Fruit fly (Drosophila melanogaster) whole organism, embryonic: Measurements from ENCODE around the gene Fum1.

Experiments used
- ATbp ChIP-seq: fragments of 200-800 bp; sonication (Bioruptor generic); optimal IDR thresholded peaks from 2 replicates; lab custom pipeline; 2017; ENCODE audit warnings: missing biosample characterization, mild to moderate bottlenecking, missing genetic modification characterization, missing genetic modification reagents
- Aef1 ChIP-seq: fragments of 200-800 bp; sonication (Bioruptor generic); IDR thresholded peaks from 3 replicates; pipeline ENCODE4 v1.3.6; 2022; ENCODE audit warnings: missing biosample characterization, missing genetic modification characterization
- Asciz ChIP-seq: fragments of 200-800 bp; sonication (Bioruptor generic); optimal IDR thresholded peaks from 2 replicates; lab custom pipeline; 2017; ENCODE audit warnings: missing biosample characterization, mild to moderate bottlenecking, missing genetic modification characterization, missing genetic modification reagents
- CG1024 ChIP-seq: fragments of 200-800 bp; sonication (Bioruptor generic); IDR thresholded peaks from 2 replicates; pipeline ENCODE4 v1.3.6; 2022; ENCODE audit warnings: missing biosample characterization, missing genetic modification characterization
- CG10267 ChIP-seq: fragments of 200-800 bp; sonication (Bioruptor generic); optimal IDR thresholded peaks from 2 replicates; lab custom pipeline; 2018; ENCODE audit warnings: missing biosample characterization, mild to moderate bottlenecking, missing genetic modification characterization, moderate library complexity
- CG12155 ChIP-seq: fragments of 200-800 bp; sonication (Bioruptor generic); optimal IDR thresholded peaks from 3 replicates; lab custom pipeline; 2016; ENCODE audit warnings: missing biosample characterization, missing genetic modification characterization
- CG17328 ChIP-seq: fragments of 200-800 bp; sonication (Bioruptor generic); IDR thresholded peaks from 2 replicates; pipeline ENCODE4 v1.3.6; 2022; ENCODE audit warnings: missing biosample characterization, missing genetic modification characterization
- CG17829 ChIP-seq: fragments of 200-800 bp; optimal IDR thresholded peaks from 2 replicates; lab custom pipeline; 2019; ENCODE audit warnings: missing biosample characterization, mild to moderate bottlenecking, missing genetic modification characterization, moderate library complexity
- CG18476 ChIP-seq: fragments of 200-800 bp; sonication (Bioruptor generic); optimal IDR thresholded peaks from 2 replicates; lab custom pipeline; 2016; ENCODE audit warnings: missing biosample characterization, mild to moderate bottlenecking, missing genetic modification characterization
- CG2202 ChIP-seq: fragments of 200-800 bp; sonication (Bioruptor generic); optimal IDR thresholded peaks from 2 replicates; lab custom pipeline; 2018; ENCODE audit warnings: missing biosample characterization, mild to moderate bottlenecking, missing genetic modification characterization
- CG2875 ChIP-seq: fragments of 200-800 bp; sonication (Bioruptor generic); optimal IDR thresholded peaks from 2 replicates; lab custom pipeline; 2017; ENCODE audit warnings: missing biosample characterization, mild to moderate bottlenecking, missing genetic modification characterization, missing genetic modification reagents
- CG3065 ChIP-seq: fragments of 200-800 bp; sonication (Bioruptor generic); optimal IDR thresholded peaks from 2 replicates; lab custom pipeline; 2016; ENCODE audit warnings: missing biosample characterization, missing genetic modification characterization
- CG4424 ChIP-seq: fragments of 200-800 bp; sonication (Bioruptor generic); optimal IDR thresholded peaks from 3 replicates; lab custom pipeline; 2016; ENCODE audit warnings: missing biosample characterization, missing genetic modification characterization
- CG4854 ChIP-seq: fragments of 200-800 bp; sonication (Bioruptor generic); optimal IDR thresholded peaks from 2 replicates; lab custom pipeline; 2016; ENCODE audit warnings: missing biosample characterization, missing genetic modification characterization, inconsistent platforms
- CG6791 ChIP-seq: fragments of 200-800 bp; sonication (Bioruptor generic); IDR thresholded peaks from 3 replicates; pipeline ENCODE4 v1.3.6; 2022; ENCODE audit warnings: missing biosample characterization, missing genetic modification characterization; ENCODE audit not compliant: partially characterized antibody
- CG6813 ChIP-seq: fragments of 200-800 bp; sonication (Bioruptor generic); optimal IDR thresholded peaks from 2 replicates; lab custom pipeline; 2017; ENCODE audit warnings: missing biosample characterization, missing genetic modification characterization, mild to moderate bottlenecking, moderate library complexity, missing genetic modification reagents
- CG8089 ChIP-seq: fragments of 200-800 bp; sonication (Bioruptor generic); optimal IDR thresholded peaks from 3 replicates; lab custom pipeline; 2016; ENCODE audit warnings: missing biosample characterization, missing genetic modification characterization
- CG8944 ChIP-seq: fragments of 200-800 bp; sonication (Bioruptor generic); optimal IDR thresholded peaks from 3 replicates; lab custom pipeline; 2016; ENCODE audit warnings: missing biosample characterization, missing genetic modification characterization
- D19B ChIP-seq: fragments of 200-800 bp; sonication (Bioruptor generic); optimal IDR thresholded peaks from 2 replicates; lab custom pipeline; 2017; ENCODE audit warnings: missing biosample characterization, mild to moderate bottlenecking, missing genetic modification characterization
- Fer1 ChIP-seq: fragments of 200-800 bp; sonication (Bioruptor generic); optimal IDR thresholded peaks from 2 replicates; lab custom pipeline; 2017; ENCODE audit warnings: missing biosample characterization, mild to moderate bottlenecking, missing genetic modification characterization
- Fer3 ChIP-seq: fragments of 200-800 bp; sonication (Bioruptor generic); optimal IDR thresholded peaks from 2 replicates; lab custom pipeline; 2018; ENCODE audit warnings: missing biosample characterization, mild to moderate bottlenecking, missing genetic modification characterization, moderate library complexity
- H15 ChIP-seq: fragments of 200-800 bp; sonication (Bioruptor generic); IDR thresholded peaks from 3 replicates; pipeline ENCODE4 v1.3.6; 2022; ENCODE audit warnings: missing biosample characterization, missing genetic modification characterization
- MBD-R2 ChIP-seq: fragments of 200-800 bp; sonication (Bioruptor generic); IDR thresholded peaks from 2 replicates; pipeline ENCODE4 v1.3.6; 2022; ENCODE audit warnings: missing biosample characterization, missing genetic modification characterization
- Med ChIP-seq: fragments of 200-800 bp; sonication (Bioruptor generic); peaks from one replicate; lab custom pipeline; 2016; ENCODE audit warnings: missing biosample characterization, missing genetic modification characterization, mild to moderate bottlenecking, inconsistent platforms, moderate library complexity
- Nf-YB ChIP-seq: fragments of 200-800 bp; sonication (Bioruptor generic); optimal IDR thresholded peaks from 3 replicates; lab custom pipeline; 2019; ENCODE audit warnings: missing biosample characterization, mild to moderate bottlenecking, missing genetic modification characterization, moderate library complexity
- Opbp ChIP-seq: fragments of 200-800 bp; sonication (Bioruptor generic); IDR thresholded peaks from 3 replicates; pipeline ENCODE4 v1.3.6; 2022; ENCODE audit warnings: missing biosample characterization, missing genetic modification characterization; ENCODE audit not compliant: partially characterized antibody
- Spps ChIP-seq: fragments of 200-800 bp; sonication (Bioruptor generic); optimal IDR thresholded peaks from 2 replicates; lab custom pipeline; 2018; ENCODE audit warnings: missing biosample characterization, mild to moderate bottlenecking, missing genetic modification characterization
- Vsx1 ChIP-seq: fragments of 200-800 bp; sonication (Bioruptor generic); optimal IDR thresholded peaks from 2 replicates; lab custom pipeline; 2017; ENCODE audit warnings: missing biosample characterization, mild to moderate bottlenecking, missing genetic modification characterization, missing genetic modification reagents
- chm ChIP-seq: fragments of 200-800 bp; sonication (Bioruptor generic); IDR thresholded peaks from 2 replicates; pipeline ENCODE4 v1.3.6; 2022; ENCODE audit warnings: missing biosample characterization, missing genetic modification characterization
- cwo ChIP-seq: fragments of 200-800 bp; sonication (Bioruptor generic); optimal IDR thresholded peaks from 3 replicates; lab custom pipeline; 2017; ENCODE audit warnings: missing biosample characterization, missing genetic modification characterization, mild to moderate bottlenecking, moderate library complexity, missing genetic modification reagents
- dati ChIP-seq: fragments of 200-800 bp; sonication (Bioruptor generic); IDR thresholded peaks from 2 replicates; pipeline ENCODE4 v1.3.6; 2022; ENCODE audit warnings: missing biosample characterization, missing genetic modification characterization
- eyg ChIP-seq: fragments of 200-800 bp; sonication (Bioruptor generic); optimal IDR thresholded peaks from 3 replicates; lab custom pipeline; 2016; ENCODE audit warnings: missing biosample characterization, missing genetic modification characterization
- gcm2 ChIP-seq: fragments of 200-800 bp; sonication (Bioruptor generic); optimal IDR thresholded peaks from 2 replicates; lab custom pipeline; 2016; ENCODE audit warnings: missing biosample characterization, missing genetic modification characterization
- gsb-n ChIP-seq: fragments of 200-800 bp; sonication (Bioruptor generic); optimal IDR thresholded peaks from 3 replicates; lab custom pipeline; 2018; ENCODE audit warnings: missing biosample characterization, mild to moderate bottlenecking, missing genetic modification characterization
- ham ChIP-seq: fragments of 200-800 bp; sonication (Bioruptor generic); IDR thresholded peaks from 2 replicates; pipeline ENCODE4 v1.3.6; 2022; ENCODE audit warnings: missing biosample characterization, missing genetic modification characterization
- kay ChIP-seq: fragments of 200-800 bp; sonication (Bioruptor generic); optimal IDR thresholded peaks from 2 replicates; lab custom pipeline; 2016; ENCODE audit warnings: missing biosample characterization, missing genetic modification characterization
- nau ChIP-seq: fragments of 200-800 bp; sonication (Bioruptor generic); optimal IDR thresholded peaks from 3 replicates; lab custom pipeline; 2017; ENCODE audit warnings: missing biosample characterization, mild to moderate bottlenecking, missing genetic modification characterization, missing genetic modification reagents
- nmo ChIP-seq: fragments of 200-800 bp; sonication (Bioruptor generic); optimal IDR thresholded peaks from 2 replicates; lab custom pipeline; 2018; ENCODE audit warnings: missing biosample characterization, mild to moderate bottlenecking, missing genetic modification characterization, moderate library complexity
- prd ChIP-seq, 3 experiments: fragments of >200 bp in 2 of 3; fragments of 200-800 bp in 1 of 3; sonication (Bioruptor generic) in 1 of 3; optimal IDR thresholded peaks in 2 of 3; IDR thresholded peaks in 1 of 3; 2 replicates in 2 of 3; 3 replicates in 1 of 3; pipeline versions ENCODE4 v1.3.6 to Lab custom; 2017 to 2022; ENCODE audit warnings: missing biosample characterization in 1 of 3, missing genetic modification characterization in 1 of 3
- run ChIP-seq: fragments of 200-800 bp; sonication (Bioruptor generic); optimal IDR thresholded peaks from 3 replicates; lab custom pipeline; 2018; ENCODE audit warnings: missing biosample characterization, mild to moderate bottlenecking, missing genetic modification characterization
- salm ChIP-seq: fragments of 200-800 bp; sonication (Bioruptor generic); optimal IDR thresholded peaks from 2 replicates; lab custom pipeline; 2018; ENCODE audit warnings: missing biosample characterization, mild to moderate bottlenecking, missing genetic modification characterization
- sc ChIP-seq, 3 experiments: fragments of >200 bp in 2 of 3; fragments of 200-800 bp in 1 of 3; sonication (Bioruptor generic) in 1 of 3; optimal IDR thresholded peaks; 2 replicates in 2 of 3; 3 replicates in 1 of 3; lab custom pipeline; 2017; ENCODE audit warnings: mild to moderate bottlenecking in 1 of 3, missing biosample characterization in 1 of 3, missing genetic modification characterization in 1 of 3, missing genetic modification reagents in 1 of 3
- schlank ChIP-seq: fragments of 200-800 bp; sonication (Bioruptor generic); optimal IDR thresholded peaks from 2 replicates; lab custom pipeline; 2018; ENCODE audit warnings: missing biosample characterization, mild to moderate bottlenecking, missing genetic modification characterization
- seq ChIP-seq: fragments of 200-800 bp; sonication (Bioruptor generic); IDR thresholded peaks from 2 replicates; pipeline ENCODE4 v1.3.6; 2022; ENCODE audit warnings: missing biosample characterization, missing genetic modification characterization
- tin ChIP-seq: fragments of 200-800 bp; sonication (Bioruptor generic); optimal IDR thresholded peaks from 3 replicates; lab custom pipeline; 2016; ENCODE audit warnings: missing biosample characterization, missing genetic modification characterization
- vfl ChIP-seq: fragments of 200-800 bp; sonication (Bioruptor generic); optimal IDR thresholded peaks from 2 replicates; lab custom pipeline; 2016; ENCODE audit warnings: missing biosample characterization, missing genetic modification characterization
- wdn ChIP-seq: fragments of 200-800 bp; sonication (Bioruptor generic); IDR thresholded peaks from 2 replicates; pipeline ENCODE4 v1.3.6; 2022; ENCODE audit warnings: missing biosample characterization, missing genetic modification characterization
- wek ChIP-seq: fragments of 200-800 bp; sonication (Bioruptor generic); optimal IDR thresholded peaks from 3 replicates; lab custom pipeline; 2018; ENCODE audit warnings: missing biosample characterization, mild to moderate bottlenecking, missing genetic modification characterization, moderate library complexity
- zf30C ChIP-seq: fragments of 200-800 bp; sonication (Bioruptor generic); optimal IDR thresholded peaks from 3 replicates; lab custom pipeline; 2018; ENCODE audit warnings: missing biosample characterization, mild to moderate bottlenecking, missing genetic modification characterization

The Fum1 gene

DNA sequence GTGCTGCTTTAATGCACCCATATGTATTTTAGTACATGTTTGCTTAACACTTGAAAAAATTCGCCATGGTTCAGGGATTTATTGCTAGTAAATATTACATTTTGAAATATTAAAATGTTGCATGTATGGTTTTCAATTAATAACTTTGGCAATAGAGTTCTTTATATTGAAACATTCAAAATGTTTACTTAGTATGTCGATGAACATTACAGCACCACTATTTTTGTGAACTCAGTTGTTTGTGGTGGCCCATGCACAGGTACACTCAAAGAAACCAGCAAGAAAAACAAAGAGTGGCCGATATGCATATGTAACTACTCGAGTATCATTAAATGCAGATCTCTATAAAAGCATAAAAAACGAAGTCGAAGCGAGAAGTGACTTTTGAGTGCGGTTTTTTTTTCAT lies 23.8 kb downstream of the Fum1 start (continued):
- TF ChIP-seq CG17328 (GFP tag; lab: Robert Waterston, UW) (0 out of 2 replicates have a peak, but pooled peaks have one; percentile 31), CG2202 (tag; lab: Kevin White, UChicago) (peak; percentile 45), ATbp (GFP tag; lab: Kevin White, UChicago) (peak; percentile 78), CG18476 (GFP tag; lab: Kevin White, UChicago) (peak; percentile 67), Med (GFP tag; lab: Kevin White, UChicago) (peak; percentile 85), Asciz (GFP tag; lab: Kevin White, UChicago) (peak; percentile 77), nau (GFP tag; lab: Kevin White, UChicago) (peak; percentile 8), wdn (GFP tag; lab: Robert Waterston, UW) (no peak), Nf-YB (peak; percentile 32), Opbp (GFP tag; lab: Robert Waterston, UW) (no peak), zf30C (GFP tag; lab: Kevin White, UChicago) (peak; percentile 38), CG17829 (tag; lab: Kevin White, UChicago) (peak; percentile 69), run (tag; lab: Kevin White, UChicago) (peak; percentile 54), CG1024 (GFP tag; lab: Robert Waterston, UW) (0 out of 2 replicates have a peak, but pooled peaks have one; percentile 19), prd (optimal IDR thresholded peaks at IDR 0.05; lab: Kevin White, UChicago) (no peak), prd (GFP tag; IDR thresholded peaks at IDR 0.05; lab: Robert Waterston, UW) (peak; percentile 71; the same call in 2 of the 3 replicates), CG12155 (no peak), CG2875 (GFP tag; lab: Kevin White, UChicago) (peak; percentile 59), CG4854 (GFP tag; lab: Kevin White, UChicago) (peak; percentile 11), CG10267 (tag; lab: Kevin White, UChicago) (peak; percentile 63), gcm2 (peak; percentile 10), cwo (GFP tag; lab: Kevin White, UChicago) (peak; percentile 26), MBD-R2 (GFP tag; lab: Robert Waterston, UW) (no peak), CG4424 (GFP tag; lab: Kevin White, UChicago) (peak; percentile 72), sc (optimal IDR thresholded peaks at IDR 0.05; lab: Kevin White, UChicago) (no peak), sc (GFP tag; optimal IDR thresholded peaks at IDR 0.05; lab: Kevin White, UChicago) (peak; percentile 66), chm (GFP tag; lab: Robert Waterston, UW) (no peak), eyg (GFP tag; lab: Kevin White, UChicago) (no peak), Vsx1 (GFP tag; lab: Kevin White, UChicago) (no peak), seq (GFP tag; lab: Robert Waterston, UW) (peak; percentile 69), Aef1 (GFP tag; lab: Robert Waterston, UW) (peak; percentile 29; the same call in 1 of the 3 replicates), schlank (tag; lab: Kevin White, UChicago) (no peak), Fer3 (tag; lab: Kevin White, UChicago) (peak; percentile 40), CG8944 (GFP tag; lab: Kevin White, UChicago) (peak; percentile 58), wek (GFP tag; lab: Kevin White, UChicago) (peak; percentile 47), H15 (GFP tag; lab: Robert Waterston, UW) (no peak; the same call in 2 of the 3 replicates), vfl (no peak), CG3065 (GFP tag; lab: Kevin White, UChicago) (no peak), CG6813 (peak; percentile 44), CG8089 (GFP tag; lab: Kevin White, UChicago) (peak; percentile 6), dati (GFP tag; lab: Robert Waterston, UW) (0 out of 2 replicates have a peak, but pooled peaks have one; percentile 15), CG6791 (GFP tag; lab: Robert Waterston, UW) (no peak), nmo (GFP tag; lab: Kevin White, UChicago) (peak; percentile 85), Spps (peak; percentile 40), ham (no peak), salm (tag; lab: Kevin White, UChicago) (peak; percentile 41), kay (no peak), D19B (GFP tag; lab: Kevin White, UChicago) (no peak), gsb-n (peak; percentile 68), Fer1 (GFP tag; lab: Kevin White, UChicago) (peak; percentile 14), tin (GFP tag; lab: Kevin White, UChicago) (peak; percentile 30)
